Worm (Caenorhabditis elegans) whole organism, late embryonic: Measurements from ENCODE around the gene F09C6.14.

Experiments
- C08G9.2 ChIP-seq: sonication (generic microtip); optimal IDR thresholded peaks from 2 replicates; lab custom pipeline; 2016; ENCODE audit warnings: mild to moderate bottlenecking, missing genetic modification characterization, moderate library complexity, missing compliant biosample characterization
- C38D4.7 ChIP-seq: fragments of 200-800 bp; sonication (Bioruptor generic); optimal IDR thresholded peaks from 2 replicates; lab custom pipeline; 2018; ENCODE audit warnings: mild to moderate bottlenecking, missing genetic modification characterization, moderate library complexity, missing compliant biosample characterization
- K02D7.2 ChIP-seq: sonication (generic microtip); optimal IDR thresholded peaks from 2 replicates; lab custom pipeline; 2017; ENCODE audit warnings: mild to moderate bottlenecking, missing genetic modification characterization, missing compliant biosample characterization
- K09A11.1 ChIP-seq: sonication (generic microtip); optimal IDR thresholded peaks from 2 replicates; lab custom pipeline; 2017; ENCODE audit warnings: antibody characterized with exemption, mild to moderate bottlenecking, missing genetic modification characterization, missing compliant biosample characterization; ENCODE audit not compliant: insufficient read depth
- T23F11.4 ChIP-seq: fragments of 200-800 bp; sonication (Bioruptor generic); optimal IDR thresholded peaks from 2 replicates; lab custom pipeline; 2018; ENCODE audit warnings: mild to moderate bottlenecking, missing genetic modification characterization, missing compliant biosample characterization
- ama-1 ChIP-seq: fragments of 150-350 bp; optimal IDR thresholded peaks from 2 replicates; lab custom pipeline; 2014
- ceh-18 ChIP-seq: sonication (generic microtip); optimal IDR thresholded peaks from 2 replicates; lab custom pipeline; 2016; ENCODE audit warnings: missing genetic modification characterization, missing compliant biosample characterization
- ceh-19 ChIP-seq: fragments of 200-800 bp; sonication (Bioruptor generic); optimal IDR thresholded peaks from 2 replicates; lab custom pipeline; 2018; ENCODE audit warnings: mild to moderate bottlenecking, missing genetic modification characterization, missing compliant biosample characterization
- ceh-24 ChIP-seq: sonication (generic microtip); optimal IDR thresholded peaks from 2 replicates; lab custom pipeline; 2016; ENCODE audit warnings: mild to moderate bottlenecking, missing genetic modification characterization, missing compliant biosample characterization
- ceh-30 ChIP-seq: fragments of 150-350 bp; optimal IDR thresholded peaks from 2 replicates; lab custom pipeline; 2014; ENCODE audit warnings: missing biosample characterization, missing genetic modification characterization
- ceh-31 ChIP-seq: sonication (generic microtip); optimal IDR thresholded peaks from 2 replicates; lab custom pipeline; 2016; ENCODE audit warnings: missing genetic modification characterization, missing compliant biosample characterization
- ceh-45 ChIP-seq: fragments of 200-800 bp; sonication (Bioruptor generic); IDR thresholded peaks from 2 replicates; pipeline ENCODE4 v1.3.6; 2022; ENCODE audit warnings: missing genetic modification reagents, missing genetic modification characterization, missing compliant biosample characterization
- ceh-48 ChIP-seq: sonication (generic microtip); optimal IDR thresholded peaks from 2 replicates; lab custom pipeline; 2016; ENCODE audit warnings: missing genetic modification characterization, inconsistent platforms, missing compliant biosample characterization
- ceh-6 ChIP-seq: fragments of 200-800 bp; sonication (Bioruptor generic); optimal IDR thresholded peaks from 2 replicates; lab custom pipeline; 2018; ENCODE audit warnings: mild to moderate bottlenecking, missing genetic modification characterization, missing compliant biosample characterization
- elt-4 ChIP-seq: sonication (generic microtip); optimal IDR thresholded peaks from 2 replicates; lab custom pipeline; 2016; ENCODE audit warnings: missing genetic modification characterization, missing compliant biosample characterization
- ets-4 ChIP-seq: sonication (generic microtip); optimal IDR thresholded peaks from 2 replicates; lab custom pipeline; 2016; ENCODE audit warnings: missing genetic modification characterization, missing compliant biosample characterization
- eyg-1 ChIP-seq: sonication (generic microtip); optimal IDR thresholded peaks from 2 replicates; lab custom pipeline; 2016; ENCODE audit warnings: missing genotype, missing genetic modification characterization, missing compliant biosample characterization
- fax-1 ChIP-seq: sonication (generic microtip); optimal IDR thresholded peaks from 2 replicates; lab custom pipeline; 2016; ENCODE audit warnings: missing genotype, missing genetic modification characterization, missing compliant biosample characterization
- fkh-10 ChIP-seq: fragments of 150-350 bp; optimal IDR thresholded peaks from 2 replicates; lab custom pipeline; 2014; ENCODE audit warnings: missing biosample characterization, missing genetic modification reagents, missing genetic modification characterization
- fkh-6 ChIP-seq: sonication (generic microtip); optimal IDR thresholded peaks from 2 replicates; lab custom pipeline; 2016; ENCODE audit warnings: missing genetic modification characterization, missing compliant biosample characterization
- gmeb-2 ChIP-seq: sonication (generic microtip); optimal IDR thresholded peaks from 2 replicates; lab custom pipeline; 2016; ENCODE audit warnings: missing genetic modification characterization, inconsistent platforms, missing compliant biosample characterization
- hlh-8 ChIP-seq: sonication (generic microtip); optimal IDR thresholded peaks from 2 replicates; lab custom pipeline; 2016; ENCODE audit warnings: missing genotype, missing genetic modification characterization, missing compliant biosample characterization
- lin-11 ChIP-seq: fragments of 200-800 bp; sonication (Bioruptor generic); optimal IDR thresholded peaks from 2 replicates; lab custom pipeline; 2018; ENCODE audit warnings: mild to moderate bottlenecking, missing genetic modification characterization, missing compliant biosample characterization
- madf-2 ChIP-seq: sonication (generic microtip); optimal IDR thresholded peaks from 2 replicates; lab custom pipeline; 2017; ENCODE audit warnings: missing genetic modification characterization, missing compliant biosample characterization
- nfya-1 ChIP-seq: sonication (generic microtip); optimal IDR thresholded peaks from 2 replicates; lab custom pipeline; 2017; ENCODE audit warnings: missing genetic modification characterization, mild to moderate bottlenecking, missing compliant biosample characterization, antibody characterized with exemption, moderate library complexity
- nhr-11 ChIP-seq: fragments of 150-350 bp; optimal IDR thresholded peaks from 2 replicates; lab custom pipeline; 2014; ENCODE audit warnings: missing biosample characterization, missing genetic modification characterization
- npax-4 ChIP-seq: sonication (generic microtip); optimal IDR thresholded peaks from 2 replicates; lab custom pipeline; 2016; ENCODE audit warnings: missing genetic modification characterization, missing compliant biosample characterization
- odd-2 ChIP-seq: sonication (generic microtip); optimal IDR thresholded peaks from 2 replicates; lab custom pipeline; 2017; ENCODE audit warnings: antibody characterized with exemption, mild to moderate bottlenecking, missing genetic modification characterization, missing compliant biosample characterization
- pag-3 ChIP-seq: sonication (generic microtip); optimal IDR thresholded peaks from 2 replicates; lab custom pipeline; 2016; ENCODE audit warnings: missing compliant biosample characterization, missing genetic modification characterization, borderline replicate concordance
- pat-9 ChIP-seq: fragments of 200-800 bp; sonication (Bioruptor generic); optimal IDR thresholded peaks from 2 replicates; lab custom pipeline; 2018; ENCODE audit warnings: mild to moderate bottlenecking, missing genetic modification characterization, moderate library complexity, missing compliant biosample characterization
- pax-1 ChIP-seq: fragments of 150-350 bp; optimal IDR thresholded peaks from 2 replicates; lab custom pipeline; 2014; ENCODE audit warnings: missing biosample characterization, missing genetic modification characterization
- pqm-1 ChIP-seq: sonication (generic microtip); optimal IDR thresholded peaks from 2 replicates; lab custom pipeline; 2016; ENCODE audit warnings: missing genetic modification characterization, missing compliant biosample characterization
- sox-2 ChIP-seq: fragments of 200-800 bp; sonication (Bioruptor generic); IDR thresholded peaks from 2 replicates; pipeline ENCODE4 v1.3.6; 2022; ENCODE audit warnings: missing genetic modification reagents, missing genetic modification characterization, missing compliant biosample characterization
- sox-4 ChIP-seq: sonication (generic microtip); optimal IDR thresholded peaks from 2 replicates; lab custom pipeline; 2017; ENCODE audit warnings: mild to moderate bottlenecking, missing genetic modification characterization, inconsistent platforms, missing compliant biosample characterization
- syd-9 ChIP-seq: sonication (generic microtip); optimal IDR thresholded peaks from 2 replicates; lab custom pipeline; 2016; ENCODE audit warnings: mild to moderate bottlenecking, missing genetic modification characterization, moderate library complexity, missing compliant biosample characterization
- ttx-3 ChIP-seq: sonication (generic microtip); optimal IDR thresholded peaks from 2 replicates; lab custom pipeline; 2016; ENCODE audit warnings: missing genetic modification reagents, missing genetic modification characterization, missing compliant biosample characterization
- unc-3 ChIP-seq, 2 experiments: fragments of 200-800 bp in 1 of 2; sonication (Bioruptor generic) in 1 of 2; sonication (generic microtip) in 1 of 2; conservative IDR thresholded peaks in 1 of 2; optimal IDR thresholded peaks in 1 of 2; 2 replicates each; pipeline versions ENCODE4 v1.3.6 to Lab custom; 2016 to 2022; ENCODE audit warnings: missing compliant biosample characterization in 2 of 2, missing genetic modification characterization in 2 of 2, missing genetic modification reagents in 1 of 2
- zip-5 ChIP-seq: sonication (generic microtip); optimal IDR thresholded peaks from 2 replicates; lab custom pipeline; 2016; ENCODE audit warnings: missing genetic modification characterization, missing compliant biosample characterization

The F09C6.14 gene

DNA sequence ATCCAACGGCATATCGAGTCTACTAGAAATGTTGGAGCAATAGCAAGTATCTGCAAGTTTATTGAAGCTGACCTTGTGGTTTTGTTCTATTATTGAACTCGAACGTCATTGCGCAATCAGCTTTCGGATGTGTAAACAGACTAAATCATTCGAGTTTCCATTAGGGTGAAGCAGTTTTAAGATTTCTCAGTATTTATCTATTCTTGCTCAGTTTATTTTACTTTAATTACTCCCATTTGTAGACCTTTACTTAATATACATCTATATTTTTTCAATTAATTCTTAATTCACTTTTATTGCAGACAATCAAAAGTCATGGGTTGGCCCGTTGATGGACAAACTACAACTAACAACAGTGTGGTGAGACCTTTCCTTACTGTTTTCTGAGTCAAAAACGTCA is at the start of gene F09C6.14:
Gene F09C6.14, plus strand, starts transcription at position 301 of the 400 bp plus-strand sequence.
- TF ChIP-seq ceh-31 (tag; lab: Kevin White, UChicago): no peak
- no peak for TF ChIP-seq elt-4 (tag; lab: Kevin White, UChicago)
- no peak for TF ChIP-seq eyg-1 (tag; lab: Kevin White, UChicago)
- TF ChIP-seq zip-5 (tag; lab: Kevin White, UChicago): no peak
- no peak for TF ChIP-seq fkh-6 (tag; lab: Kevin White, UChicago)
- no peak for TF ChIP-seq fax-1
- no peak for TF ChIP-seq gmeb-2 (tag; lab: Kevin White, UChicago)
- no peak for TF ChIP-seq ttx-3
- no peak for TF ChIP-seq T23F11.4
- no peak for TF ChIP-seq syd-9 (tag; lab: Kevin White, UChicago)
- TF ChIP-seq pat-9: no peak
- no peak for TF ChIP-seq lin-11 (tag; lab: Kevin White, UChicago)
- TF ChIP-seq pag-3 (tag; lab: Kevin White, UChicago): no peak
- no peak for TF ChIP-seq unc-3 (GFP tag; conservative IDR thresholded peaks at IDR 0.05; lab: Robert Waterston, UW)
- no peak for TF ChIP-seq unc-3 (tag; optimal IDR thresholded peaks at IDR 0.05; lab: Kevin White, UChicago)
- TF ChIP-seq C38D4.7: no peak
- TF ChIP-seq ceh-45: no peak

DNA sequence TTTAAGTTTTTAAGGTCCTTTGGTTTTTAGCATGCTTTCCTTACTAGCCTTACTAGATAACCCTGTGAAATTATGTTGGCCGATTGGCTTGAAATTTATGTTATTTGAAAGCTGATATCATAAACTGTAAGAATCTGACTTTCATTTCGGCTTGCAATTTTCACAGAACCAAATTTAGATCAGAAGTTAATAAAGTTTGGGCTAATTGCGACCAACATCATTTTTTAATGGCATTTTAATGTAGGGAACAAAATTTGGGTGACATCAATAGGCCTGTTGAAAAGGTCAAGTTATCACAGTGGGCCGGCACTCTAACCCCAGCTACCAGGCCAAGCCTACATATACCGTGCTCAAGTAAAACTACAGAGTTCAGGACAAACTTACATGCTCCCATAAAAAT is 49.5 kb upstream of the F09C6.14 start:
- TF ChIP-seq ceh-18 (no peak), pqm-1 (tag; lab: Kevin White, UChicago) (no peak), ceh-24 (tag; lab: Kevin White, UChicago) (no peak), odd-2 (tag; lab: Kevin White, UChicago) (no peak), K02D7.2 (tag; lab: Kevin White, UChicago) (no peak), pax-1 (tag; lab: Kevin White, UChicago) (no peak), ama-1 (lab: Kevin White, UChicago) (no peak), fax-1 (no peak)

DNA sequence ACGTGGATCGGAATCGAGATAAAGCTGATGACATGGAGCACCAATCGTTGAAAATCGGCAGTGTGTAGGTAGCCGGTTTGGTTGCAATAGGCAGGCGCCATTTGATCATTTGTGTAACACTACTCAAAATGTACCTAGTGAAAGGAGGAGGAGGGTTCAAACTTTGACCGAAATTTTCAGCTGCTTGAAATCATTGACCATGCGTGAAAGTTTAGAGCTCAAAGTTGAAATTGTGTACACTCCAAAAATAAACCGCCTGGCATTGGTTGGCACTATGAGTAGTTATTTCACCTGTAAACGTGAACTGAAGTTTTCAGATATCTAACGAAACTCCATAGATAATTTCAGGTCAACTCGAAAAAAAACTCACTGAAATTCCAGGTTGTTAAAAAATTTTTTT is 48.9 kb upstream of the F09C6.14 start, which contains the start of gene srh-215:
Gene srh-215, minus strand, starts transcription at position 101 of the 400 bp plus-strand sequence.
- TF ChIP-seq ceh-19 (GFP tag; lab: Kevin White, UChicago) (no peak), nfya-1 (no peak), C08G9.2 (tag; lab: Kevin White, UChicago) (no peak), madf-2 (no peak), fkh-10 (GFP tag; lab: Kevin White, UChicago) (no peak)
- TF ChIP-seq, all 69 proteins: peak for 0

DNA sequence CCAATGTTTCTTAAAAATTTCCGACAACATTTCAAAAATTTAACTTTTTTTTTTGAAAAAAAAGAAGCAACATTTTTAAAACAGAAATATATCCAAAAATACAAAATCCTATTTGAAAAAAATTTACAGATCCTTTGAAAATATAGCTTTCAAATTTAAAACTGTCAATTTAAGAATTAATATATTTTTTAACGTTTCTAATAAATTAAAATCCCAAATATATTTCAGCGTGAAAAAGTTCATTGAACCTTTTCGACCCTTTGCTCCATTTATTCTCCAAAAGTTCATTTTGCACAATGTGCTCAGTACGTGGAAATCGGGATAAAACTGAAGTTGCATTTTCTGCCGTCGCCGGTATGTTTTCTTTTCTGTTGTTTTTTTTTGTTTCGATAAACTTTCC is 47.9 kb upstream of the F09C6.14 start, which contains the start of gene phy-3:
Gene phy-3, plus strand, starts transcription at position 301 of the 400 bp plus-strand sequence.
- TF ChIP-seq fkh-10 (GFP tag; lab: Kevin White, UChicago) (no peak), eyg-1 (tag; lab: Kevin White, UChicago) (no peak), sox-2 (GFP tag; lab: Robert Waterston, UW) (no peak), ceh-45 (no peak), pat-9 (no peak), elt-4 (tag; lab: Kevin White, UChicago) (no peak), ceh-48 (tag; lab: Kevin White, UChicago) (no peak), ceh-30 (no peak), sox-4 (tag; lab: Kevin White, UChicago) (no peak), K09A11.1 (tag; lab: Kevin White, UChicago) (no peak), npax-4 (tag; lab: Kevin White, UChicago) (no peak), hlh-8 (tag; lab: Kevin White, UChicago) (no peak), pqm-1 (tag; lab: Kevin White, UChicago) (no peak), fkh-6 (tag; lab: Kevin White, UChicago) (no peak), nhr-11 (tag; lab: Kevin White, UChicago) (no peak), ets-4 (tag; lab: Kevin White, UChicago) (no peak), ceh-6 (GFP tag; lab: Kevin White, UChicago) (no peak)
